Worm (Caenorhabditis elegans): ENCODE measurements around the gene C05D12.1.

- no peak for TF ChIP-seq nhr-11 (tag; optimal IDR thresholded peaks at IDR 0.05)
- no peak for TF ChIP-seq nfya-1 (tag; optimal IDR thresholded peaks at IDR 0.05)
- TF ChIP-seq sdc-2 (tag; optimal IDR thresholded peaks at IDR 0.05) = no peak
- TF ChIP-seq K02D7.2 (tag; optimal IDR thresholded peaks at IDR 0.05) = no peak
- TF ChIP-seq pag-3 (tag; optimal IDR thresholded peaks at IDR 0.05; ENCODE audit: borderline replicate concordance) = no peak
- no peak for TF ChIP-seq hlh-30 (tag; optimal IDR thresholded peaks at IDR 0.05; ENCODE audit: insufficient read depth)
- no peak for TF ChIP-seq ama-1 (optimal IDR thresholded peaks at IDR 0.05)
- TF ChIP-seq rnt-1 (tag; optimal IDR thresholded peaks at IDR 0.05) = no peak
Observed at ce11 chrII:11390865-11391264, 24.7 kb downstream of the C05D12.1 start, which contains the start of gene shn-1.
